Worm (Caenorhabditis elegans): ENCODE results near the gene T02E9.6.

Gene T02E9.6

ce11 chrV:11326914-11327367 is 7.2 kb downstream of the T02E9.6 start, which contains the start of gene tmed-10 (continued):
- TF ChIP-seq unc-62 (GFP tag; optimal IDR thresholded peaks at IDR 0.05 in 1 of 2) (peak in 1 of 2 experiments; percentile 56), unc-62 (tag; optimal IDR thresholded peaks at IDR 0.05) (no peak), lim-7 (GFP tag; IDR thresholded peaks at IDR 0.05) (no peak), aha-1 (tag) (no peak), Y105C5A.15 (GFP tag; IDR thresholded peaks at IDR 0.05) (no peak), lin-38 (GFP tag; IDR thresholded peaks at IDR 0.05) (peak; percentile 95), F37D6.2 (tag; optimal IDR thresholded peaks at IDR 0.05) (no peak), ctbp-1 (GFP tag; IDR thresholded peaks at IDR 0.05) (0 out of 2 replicates have a peak, but pooled peaks have one; percentile 24), D1046.2 (GFP tag; IDR thresholded peaks at IDR 0.05) (no peak), tra-1 (GFP tag; IDR thresholded peaks at IDR 0.05) (0 out of 2 replicates have a peak, but pooled peaks have one; percentile 18), saeg-2 (GFP tag; IDR thresholded peaks at IDR 0.05) (no peak), lir-3 (tag; optimal IDR thresholded peaks at IDR 0.05) (no peak), ceh-32 (tag; optimal IDR thresholded peaks at IDR 0.05; ENCODE audit: poor library complexity) (no peak), madf-9 (GFP tag; conservative IDR thresholded peaks at IDR 0.05) (no peak), pqm-1 (tag; optimal IDR thresholded peaks at IDR 0.05) (no peak), skn-1 (tag; optimal IDR thresholded peaks at IDR 0.05) (no peak), php-3 (GFP tag; IDR thresholded peaks at IDR 0.05) (no peak), ceh-20 (GFP tag; IDR thresholded peaks at IDR 0.05) (peak; percentile 75), lin-1 (GFP tag; IDR thresholded peaks at IDR 0.05) (no peak), ceh-82 (tag; optimal IDR thresholded peaks at IDR 0.05) (no peak), nhr-102 (tag; optimal IDR thresholded peaks at IDR 0.05) (no peak), F10B5.3 (tag; optimal IDR thresholded peaks at IDR 0.05) (no peak), lin-29 (GFP tag; IDR thresholded peaks at IDR 0.05) (no peak), unc-39 (tag; optimal IDR thresholded peaks at IDR 0.05) (no peak), egl-43 (GFP tag; IDR thresholded peaks at IDR 0.05) (peak; percentile 66; the same call in 1 of the 2 replicates), sdz-12 (GFP tag; optimal IDR thresholded peaks at IDR 0.05) (no peak), zag-1 (tag; optimal IDR thresholded peaks at IDR 0.05) (no peak), ama-1 (optimal IDR thresholded peaks at IDR 0.05) (no peak), dmd-8 (GFP tag; IDR thresholded peaks at IDR 0.05) (no peak), hif-1 (tag; optimal IDR thresholded peaks at IDR 0.05) (peak in 1 of 2 experiments; percentile 12), zip-11 (GFP tag; IDR thresholded peaks at IDR 0.05) (no peak), nhr-111 (GFP tag; optimal IDR thresholded peaks at IDR 0.05) (no peak), lsy-2 (tag; optimal IDR thresholded peaks at IDR 0.05) (peak in 1 of 2 experiments; percentile 93), spr-3 (GFP tag; optimal IDR thresholded peaks at IDR 0.05) (no peak), fkh-10 (GFP tag; optimal IDR thresholded peaks at IDR 0.05) (no peak), Y5F2A.4 (GFP tag; optimal IDR thresholded peaks at IDR 0.05) (no peak), pha-4 (GFP tag; IDR thresholded peaks at IDR 0.05) (0 out of 2 replicates have a peak, but pooled peaks have one; percentile 51), pha-4 (tag; optimal IDR thresholded peaks at IDR 0.05) (peak; percentile 18), cey-2 (tag; optimal IDR thresholded peaks at IDR 0.05; ENCODE audit: borderline replicate concordance, insufficient read depth) (no peak), duxl-1 (tag; optimal IDR thresholded peaks at IDR 0.05; ENCODE audit: poor library complexity) (no peak), hmg-1.1 (GFP tag; IDR thresholded peaks at IDR 0.05) (peak; percentile 76), F49E8.2 (tag; optimal IDR thresholded peaks at IDR 0.05; ENCODE audit: borderline replicate concordance) (no peak)

ce11 chrV:11323720-11324119 is 10.4 kb downstream of the T02E9.6 start, which contains the start of gene str-141:
str-141 (minus strand) TSS chrV:11323820.
- TF ChIP-seq duxl-1 (tag; optimal IDR thresholded peaks at IDR 0.05; ENCODE audit: poor library complexity) (peak; percentile 4), nhr-111 (GFP tag; optimal IDR thresholded peaks at IDR 0.05) (no peak), ama-1 (optimal IDR thresholded peaks at IDR 0.05) (peak; percentile 12), unc-62 (GFP tag; optimal IDR thresholded peaks at IDR 0.05 in 1 of 2) (peak in 1 of 2 experiments; percentile 3), unc-62 (tag; optimal IDR thresholded peaks at IDR 0.05) (no peak), daf-8 (GFP tag; IDR thresholded peaks at IDR 0.05) (no peak)

All from whole organism, L4 larva.